Fruit fly (Drosophila melanogaster) S2 (cell line): Measurements from ENCODE around the gene CG13117.

ENCODE experiments used
- CG8478 ChIP-seq: fragments of >200 bp; optimal IDR thresholded peaks from 2 replicates; lab custom pipeline; 2018
- CTCF ChIP-seq, 2 experiments: fragments of >200 bp; optimal IDR thresholded peaks; 2 replicates each; lab custom pipeline; 2018

CG13117 gene

DNA sequence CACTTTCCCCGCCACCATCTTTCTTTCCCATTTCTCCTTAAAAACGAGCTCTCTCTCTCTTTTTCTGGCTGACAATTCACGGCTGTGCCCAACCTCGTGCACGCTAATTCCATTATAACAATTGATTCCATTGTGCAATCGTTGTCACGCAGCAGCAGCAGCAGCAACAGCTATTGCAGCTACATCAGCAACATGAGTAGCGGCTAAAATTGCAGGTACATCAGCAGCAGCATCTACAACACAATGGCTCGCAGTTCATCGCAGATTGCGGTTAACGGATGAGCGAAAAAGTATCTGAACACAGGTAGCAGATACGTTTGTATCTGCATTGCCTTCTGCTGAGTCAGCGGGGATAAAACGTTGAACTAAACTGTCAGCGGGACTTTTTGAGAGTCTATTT, 31.2 kb upstream of the CG13117 start:
- no peak for TF ChIP-seq CTCF (optimal IDR thresholded peaks at IDR 0.05; lab: Kevin White, UChicago)
- TF ChIP-seq CG8478 (lab: Kevin White, UChicago) = no peak

DNA sequence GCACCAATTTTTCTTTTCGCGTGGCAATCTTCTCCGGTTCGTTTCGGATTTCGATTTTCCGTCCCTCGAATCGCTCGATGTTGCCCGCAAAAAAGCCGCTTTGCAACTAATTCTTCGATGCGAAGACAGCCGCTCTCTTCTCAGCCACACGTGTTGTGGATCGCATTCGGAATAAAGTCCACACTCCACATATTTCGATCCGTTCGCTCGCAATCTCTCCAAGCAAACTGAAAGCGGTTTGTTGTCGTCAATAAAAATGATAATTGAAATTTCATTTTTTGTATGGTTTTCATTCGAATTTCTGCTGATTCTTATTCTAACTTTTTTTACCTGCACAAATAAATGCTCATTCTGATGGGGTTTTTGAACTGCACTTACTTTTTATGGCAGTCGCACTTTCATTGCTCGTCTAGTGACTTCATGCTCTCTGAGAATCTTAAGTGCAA, 30.6 kb upstream of the CG13117 start, which contains the start of gene CG31710:
CG31710 (minus strand) TSS at position 83 of the 446 bp plus-strand sequence.
- no peak for TF ChIP-seq CTCF (optimal IDR thresholded peaks at IDR 0.05; lab: Kevin White, UChicago)
- TF ChIP-seq CG8478 (lab: Kevin White, UChicago) = no peak

DNA sequence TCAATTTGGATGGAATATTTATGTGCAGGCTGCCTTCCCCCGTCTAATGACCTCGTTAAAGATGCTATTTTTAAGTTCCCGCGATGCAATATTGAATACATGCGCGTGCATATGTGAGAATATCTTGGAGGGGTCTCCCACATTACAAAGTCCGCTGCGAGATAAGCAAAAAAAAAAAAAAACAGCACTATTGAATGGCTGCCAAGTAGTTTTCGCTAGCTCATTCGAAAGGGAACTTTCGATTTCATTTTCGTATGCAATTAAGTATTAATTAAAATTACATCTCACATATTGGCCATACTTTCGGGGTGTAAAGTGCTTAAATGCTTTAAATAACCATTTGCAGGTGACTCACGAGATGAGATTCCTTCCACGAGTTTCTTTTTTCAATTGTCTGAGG, 29.3 kb upstream of the CG13117 start:
- TF ChIP-seq CTCF (optimal IDR thresholded peaks at IDR 0.05; lab: Kevin White, UChicago) (no peak), CG8478 (lab: Kevin White, UChicago) (no peak)

DNA sequence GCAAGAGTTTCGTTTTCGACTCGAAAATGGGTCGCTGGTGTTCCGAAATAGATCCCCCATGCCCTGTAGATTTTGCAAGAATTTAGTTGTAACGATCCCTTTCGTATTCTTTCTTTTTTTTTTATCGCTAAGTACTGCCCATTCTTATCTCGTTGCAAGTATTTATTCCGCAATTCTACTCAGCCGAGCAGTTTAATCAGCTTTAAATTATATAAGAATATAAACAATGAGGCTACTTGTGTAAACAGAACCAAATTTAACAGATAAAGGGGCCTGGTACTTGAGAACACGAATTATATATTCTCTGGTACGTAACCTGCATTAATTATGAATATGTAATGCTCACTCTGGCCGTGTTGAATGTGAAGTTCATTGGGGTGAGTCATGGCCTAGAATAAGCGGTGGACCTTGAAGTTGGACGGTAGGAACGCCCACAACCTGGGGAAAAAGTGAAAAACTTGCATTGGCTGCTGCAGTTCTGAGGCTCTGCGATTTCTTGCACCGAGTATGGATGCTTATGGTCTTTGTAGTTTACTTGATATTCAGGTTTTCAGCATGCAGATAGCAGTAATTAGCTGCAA, 28.8 kb upstream of the CG13117 start:
- TF ChIP-seq CG8478 (lab: Kevin White, UChicago) (no peak), CTCF (optimal IDR thresholded peaks at IDR 0.05; lab: Kevin White, UChicago) (no peak)

DNA sequence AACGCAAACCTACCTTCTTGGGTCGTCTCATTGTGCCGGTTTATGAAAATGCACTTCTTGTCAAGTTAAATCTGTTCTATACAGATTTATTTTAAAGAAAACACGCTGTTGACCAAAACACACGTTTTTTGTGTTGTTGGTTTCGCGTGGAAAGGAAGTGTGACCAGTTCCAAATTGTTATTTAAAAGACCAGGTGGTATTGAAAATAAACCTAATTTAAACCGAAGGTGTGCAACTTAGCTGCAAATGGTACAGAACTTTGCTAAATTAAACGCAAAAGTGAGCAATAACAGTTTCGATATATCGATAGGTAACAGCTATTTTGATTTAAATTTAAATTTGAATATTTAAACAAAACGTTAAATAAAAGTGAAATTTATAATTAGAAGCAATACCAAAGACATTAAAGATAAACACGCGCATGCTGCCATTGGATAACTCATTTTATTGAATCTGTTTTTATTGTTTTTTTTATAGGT, 25.3 kb upstream of the CG13117 start, which contains the start of gene CG4364:
CG4364 (minus strand) TSS at position 165 of the 479 bp plus-strand sequence.
- TF ChIP-seq CG8478 (lab: Kevin White, UChicago) = no peak
- TF ChIP-seq CTCF (optimal IDR thresholded peaks at IDR 0.05; lab: Kevin White, UChicago) = peak; percentile 26 to 49

DNA sequence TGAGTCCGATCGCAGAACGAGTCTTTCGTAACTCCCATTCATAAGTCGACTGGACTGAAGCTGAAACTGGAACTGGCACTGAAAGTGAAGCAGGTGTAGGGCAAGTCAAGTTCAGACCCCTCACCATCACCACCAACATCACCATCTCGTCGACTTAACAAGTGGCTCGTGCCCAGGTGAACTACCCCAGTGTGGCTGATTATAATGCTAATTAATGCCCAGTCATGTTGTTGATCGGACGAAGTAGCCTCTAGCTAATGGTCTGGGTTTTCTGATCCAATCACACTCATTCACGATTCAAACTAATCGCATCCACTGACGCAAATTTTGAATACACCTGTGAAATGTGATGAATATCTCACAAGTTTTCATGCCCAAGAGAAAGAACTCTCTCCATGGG, 7.7 kb upstream of the CG13117 start:
- TF ChIP-seq CG8478 (lab: Kevin White, UChicago) = no peak
- TF ChIP-seq CTCF (optimal IDR thresholded peaks at IDR 0.05; lab: Kevin White, UChicago) = no peak

DNA sequence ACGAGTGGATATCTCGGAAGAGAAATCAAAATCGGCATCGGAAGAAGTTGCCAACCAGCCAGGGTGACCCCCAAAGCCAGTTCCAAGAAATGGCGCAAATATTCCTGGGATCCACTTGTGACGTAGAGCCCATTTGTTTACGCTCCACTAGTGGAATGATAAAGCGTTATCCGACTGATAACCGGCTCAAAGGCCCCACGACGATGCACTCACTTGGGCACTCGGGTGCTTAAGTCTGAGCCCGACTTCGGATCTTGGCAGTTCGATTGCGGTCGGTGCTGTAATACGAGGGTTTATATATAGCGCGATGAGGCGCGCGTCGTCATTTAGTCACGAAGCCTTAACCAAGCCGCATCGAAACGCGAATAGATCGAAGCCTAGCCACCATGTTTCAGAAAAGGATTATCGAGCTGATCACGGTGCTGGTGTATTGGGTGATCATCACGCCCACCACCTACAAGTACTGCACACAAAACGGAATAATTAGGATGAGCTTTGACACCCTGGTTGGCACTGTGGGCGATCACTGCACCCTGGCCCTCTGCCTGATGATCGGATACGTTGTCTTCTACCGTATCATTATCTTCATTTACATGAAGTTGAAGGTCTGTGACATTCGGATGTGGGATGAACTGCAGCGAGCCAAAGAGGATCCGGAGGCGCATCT, 6.7 kb upstream of the CG13117 start, which contains the start of gene CG13116:
CG13116 (plus strand) TSS at position 323 of the 667 bp plus-strand sequence.
- TF ChIP-seq CG8478 (lab: Kevin White, UChicago) = no peak
- TF ChIP-seq CTCF (optimal IDR thresholded peaks at IDR 0.05; lab: Kevin White, UChicago) = no peak

DNA sequence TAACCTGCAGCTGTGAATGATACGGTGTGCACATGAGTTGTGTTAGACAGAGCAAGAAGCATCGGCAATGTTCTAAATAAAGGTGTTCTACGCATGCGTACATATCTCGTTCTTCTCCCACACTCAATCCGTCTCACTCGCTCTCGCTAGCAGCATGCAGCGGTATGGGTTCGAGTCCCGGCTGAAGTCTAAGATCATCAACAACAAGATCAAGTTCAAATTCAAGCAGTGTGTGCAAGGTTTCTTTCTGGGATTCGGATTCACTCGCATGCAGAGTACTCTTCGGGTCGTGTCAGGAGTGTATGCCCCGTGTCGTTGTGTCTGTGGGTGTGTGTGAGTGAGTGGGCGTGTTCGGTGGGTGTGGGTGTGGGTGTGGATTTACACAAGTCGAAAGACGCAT, 5.2 kb upstream of the CG13117 start:
- TF ChIP-seq CG8478 (lab: Kevin White, UChicago) (no peak), CTCF (optimal IDR thresholded peaks at IDR 0.05; lab: Kevin White, UChicago) (peak; percentile 75 to 88)

DNA sequence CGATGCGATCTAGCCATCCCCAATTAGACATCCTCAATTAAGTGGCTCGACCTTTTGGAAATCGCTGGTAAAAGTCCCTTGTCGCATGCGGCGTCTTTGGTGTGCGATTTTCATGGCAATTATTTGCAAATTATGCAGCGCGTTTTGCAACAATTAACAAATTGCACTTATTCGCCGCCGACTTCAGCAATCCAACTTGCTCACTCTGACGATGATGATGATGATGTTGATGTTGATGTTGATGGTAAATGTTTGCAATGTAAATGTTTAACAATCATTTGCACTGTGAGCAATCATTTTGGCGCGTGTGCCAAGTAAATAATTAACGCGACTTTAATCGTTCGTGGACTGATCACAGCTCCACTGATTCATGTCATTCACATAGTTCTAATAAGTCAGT, 2.3 kb upstream of the CG13117 start:
- TF ChIP-seq CTCF (optimal IDR thresholded peaks at IDR 0.05; lab: Kevin White, UChicago) (no peak), CG8478 (lab: Kevin White, UChicago) (no peak)

DNA sequence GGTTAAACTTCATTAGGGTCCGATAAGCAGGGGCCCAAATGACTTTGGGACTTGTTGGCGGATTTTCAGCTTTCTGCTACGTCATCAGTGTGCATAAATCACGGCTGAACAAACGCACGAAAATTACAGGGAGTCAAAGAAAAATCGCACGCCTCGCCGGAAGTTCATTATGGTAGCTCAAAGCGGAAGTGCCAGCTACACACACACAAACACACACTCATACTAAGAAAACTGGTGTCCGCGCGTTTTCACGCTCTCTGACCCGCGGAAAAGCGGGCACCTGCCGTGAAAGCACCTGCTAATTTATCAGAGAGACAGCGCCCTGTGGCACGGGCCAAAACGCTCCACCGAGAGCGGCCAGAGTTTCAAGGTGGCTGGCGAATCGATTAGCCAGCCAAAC, 915 bp downstream of the CG13117 start:
- TF ChIP-seq CG8478 (lab: Kevin White, UChicago) = no peak
- no peak for TF ChIP-seq CTCF (optimal IDR thresholded peaks at IDR 0.05; lab: Kevin White, UChicago)

DNA sequence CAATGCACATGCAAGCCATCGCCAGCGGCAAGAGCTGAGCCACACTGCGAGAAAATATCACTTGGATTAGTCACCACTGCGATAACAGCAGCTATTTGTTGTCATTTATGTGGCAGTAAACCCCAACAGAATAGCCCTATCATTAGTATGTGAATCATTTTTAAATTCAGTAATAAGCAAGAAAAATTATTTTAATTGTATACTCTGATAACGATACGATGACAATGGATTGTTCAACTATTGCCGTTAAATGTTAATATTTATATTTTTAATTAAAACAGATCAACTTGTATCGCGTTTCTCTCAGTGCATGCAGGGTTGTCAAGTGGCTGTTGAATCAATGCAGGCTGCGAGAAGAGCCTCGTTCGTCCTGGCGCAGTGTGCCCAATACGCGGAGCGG, 1.4 kb downstream of the CG13117 start:
- TF ChIP-seq CG8478 (lab: Kevin White, UChicago) = no peak
- no peak for TF ChIP-seq CTCF (optimal IDR thresholded peaks at IDR 0.05; lab: Kevin White, UChicago)

DNA sequence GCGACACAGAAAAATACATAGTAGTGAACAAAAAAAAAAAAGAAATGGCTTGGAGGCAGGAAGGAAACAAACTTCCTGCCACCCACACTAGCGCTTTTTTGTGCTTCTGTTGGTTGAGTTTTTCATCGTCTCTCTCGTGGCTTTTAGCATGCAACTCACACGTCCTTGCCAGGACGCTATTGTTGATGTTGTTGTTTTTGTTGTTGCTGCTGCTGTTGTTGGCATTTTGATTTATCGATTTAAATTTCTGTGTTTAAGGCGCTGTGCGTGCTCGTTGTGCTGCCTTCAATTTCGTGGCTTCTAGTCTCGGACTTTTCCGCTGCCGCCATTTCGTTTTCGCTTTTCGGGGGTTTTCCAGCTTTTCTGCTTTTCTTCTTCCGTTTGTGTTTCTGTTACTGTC, 3.2 kb downstream of the CG13117 start:
- TF ChIP-seq CTCF (optimal IDR thresholded peaks at IDR 0.05; lab: Kevin White, UChicago) = no peak
- no peak for TF ChIP-seq CG8478 (lab: Kevin White, UChicago)

DNA sequence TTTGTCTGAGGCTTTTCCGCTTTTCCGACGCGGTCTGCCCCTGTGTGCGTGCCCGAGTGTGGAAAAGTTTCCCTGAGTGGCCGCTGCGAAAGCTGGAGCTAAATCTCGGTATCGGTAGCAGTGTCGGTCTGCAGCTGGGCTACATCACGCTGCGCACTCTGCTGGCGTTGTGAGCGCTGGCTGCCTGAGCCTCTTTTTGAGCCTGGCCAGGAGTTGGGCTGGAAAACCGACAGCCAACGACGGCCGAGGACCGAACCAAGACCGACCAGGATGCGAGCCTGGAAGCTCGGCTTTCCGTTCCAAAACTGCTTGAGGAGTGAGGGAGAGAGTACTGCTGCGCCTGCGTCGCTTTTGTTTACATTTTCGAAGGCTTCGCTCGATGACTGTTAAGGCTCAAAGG, 7.4 kb downstream of the CG13117 start:
- no peak for TF ChIP-seq CTCF (optimal IDR thresholded peaks at IDR 0.05; lab: Kevin White, UChicago)
- TF ChIP-seq CG8478 (lab: Kevin White, UChicago) = no peak

DNA sequence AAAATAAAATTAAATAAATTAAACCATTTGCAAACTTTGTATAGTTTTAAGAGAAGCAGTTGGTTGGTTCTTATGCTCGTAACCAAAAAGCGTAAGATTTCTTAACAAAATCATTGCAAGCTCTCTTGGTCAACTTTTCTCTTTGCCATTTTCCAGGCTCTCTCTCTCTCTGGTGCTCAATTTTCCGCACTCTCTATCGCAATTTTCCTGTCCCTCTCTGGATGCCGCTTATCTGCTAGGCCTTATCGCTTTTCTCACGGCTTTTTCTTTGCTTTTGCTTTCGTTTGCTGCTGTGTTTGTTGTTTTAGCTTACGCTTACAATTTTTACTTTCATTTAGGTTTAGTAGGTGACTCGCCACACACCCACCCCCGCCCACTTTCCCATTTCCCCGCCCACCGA, 8.2 kb downstream of the CG13117 start:
- TF ChIP-seq CTCF (optimal IDR thresholded peaks at IDR 0.05; lab: Kevin White, UChicago) = no peak
- TF ChIP-seq CG8478 (lab: Kevin White, UChicago) = no peak
